Worm (Caenorhabditis elegans): ENCODE data around the gene C25A8.1.

DNA sequence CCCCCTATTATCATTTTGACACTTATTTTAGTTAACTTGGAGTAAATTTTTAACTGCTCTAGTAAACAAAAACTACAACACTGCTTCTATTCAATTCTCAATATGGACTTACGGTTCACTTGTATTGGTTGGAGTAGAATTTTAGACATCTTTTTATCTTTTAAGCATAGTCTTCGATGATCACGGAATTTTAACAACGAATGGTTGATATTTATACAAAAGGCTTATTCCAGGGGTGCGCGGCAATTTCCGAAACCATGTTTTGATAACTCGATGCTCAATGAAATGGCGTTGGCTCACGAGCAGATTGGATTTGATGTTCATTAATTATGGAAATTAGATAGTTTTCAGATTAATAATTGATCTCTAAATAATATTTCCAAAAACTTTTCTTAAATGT lies 32.5 kb downstream of the C25A8.1 start:
- no peak for TF ChIP-seq nhr-77 (tag; optimal IDR thresholded peaks at IDR 0.05)
- no peak for TF ChIP-seq F13H6.1 (tag; optimal IDR thresholded peaks at IDR 0.05)
- no peak for TF ChIP-seq nhr-237 (tag; optimal IDR thresholded peaks at IDR 0.05)
- TF ChIP-seq ztf-4 (tag; optimal IDR thresholded peaks at IDR 0.05), result no peak
- no peak for TF ChIP-seq ceh-82 (tag; optimal IDR thresholded peaks at IDR 0.05)
- TF ChIP-seq ztf-1 (GFP tag; conservative IDR thresholded peaks at IDR 0.05), result no peak
- TF ChIP-seq lsy-2 (tag; optimal IDR thresholded peaks at IDR 0.05), result no peak
- TF ChIP-seq nhr-12 (tag; optimal IDR thresholded peaks at IDR 0.05), result no peak
- TF ChIP-seq blmp-1 (tag; optimal IDR thresholded peaks at IDR 0.05; ENCODE audit: insufficient read depth), result no peak
- no peak for TF ChIP-seq elt-3 (tag; optimal IDR thresholded peaks at IDR 0.05)
- no peak for TF ChIP-seq R02D3.7 (tag; optimal IDR thresholded peaks at IDR 0.05)
- no peak for TF ChIP-seq mdl-1 (tag; optimal IDR thresholded peaks at IDR 0.05)
